Fruit fly (Drosophila melanogaster) whole organism, prepupa: Measurements from ENCODE around the gene CG4325.

ENCODE experiments used
- CG11294 ChIP-seq: fragments of 200-800 bp; sonication (Bioruptor generic); IDR thresholded peaks from 2 replicates; pipeline ENCODE4 v1.3.6; 2022; ENCODE audit warnings: missing biosample characterization, missing genetic modification characterization
- CG16779 ChIP-seq: fragments of 200-800 bp; sonication (Bioruptor generic); optimal IDR thresholded peaks from 3 replicates; lab custom pipeline; 2017; ENCODE audit warnings: missing biosample characterization, mild to moderate bottlenecking, missing genetic modification characterization
- CG7368 ChIP-seq: fragments of 200-800 bp; sonication (Bioruptor generic); optimal IDR thresholded peaks from 3 replicates; lab custom pipeline; 2016; ENCODE audit warnings: missing biosample characterization, missing genetic modification characterization
- CG8319 ChIP-seq: fragments of 200-800 bp; sonication (Bioruptor generic); optimal IDR thresholded peaks from 3 replicates; lab custom pipeline; 2016; ENCODE audit warnings: missing biosample characterization, missing genetic modification characterization
- Ets21C ChIP-seq: fragments of 200-800 bp; sonication (Bioruptor generic); optimal IDR thresholded peaks from 3 replicates; lab custom pipeline; 2016; ENCODE audit warnings: missing biosample characterization, missing genetic modification characterization
- dsx ChIP-seq: fragments of 200-800 bp; optimal IDR thresholded peaks from 3 replicates; lab custom pipeline; 2019; ENCODE audit warnings: missing biosample characterization, mild to moderate bottlenecking, missing genetic modification characterization, moderate library complexity; ENCODE audit not compliant: poor library complexity, severe bottlenecking
- spab ChIP-seq: fragments of 200-800 bp; sonication (Bioruptor generic); optimal IDR thresholded peaks from 2 replicates; lab custom pipeline; 2017; ENCODE audit warnings: missing biosample characterization, mild to moderate bottlenecking, missing genetic modification characterization, missing genetic modification reagents

DNA sequence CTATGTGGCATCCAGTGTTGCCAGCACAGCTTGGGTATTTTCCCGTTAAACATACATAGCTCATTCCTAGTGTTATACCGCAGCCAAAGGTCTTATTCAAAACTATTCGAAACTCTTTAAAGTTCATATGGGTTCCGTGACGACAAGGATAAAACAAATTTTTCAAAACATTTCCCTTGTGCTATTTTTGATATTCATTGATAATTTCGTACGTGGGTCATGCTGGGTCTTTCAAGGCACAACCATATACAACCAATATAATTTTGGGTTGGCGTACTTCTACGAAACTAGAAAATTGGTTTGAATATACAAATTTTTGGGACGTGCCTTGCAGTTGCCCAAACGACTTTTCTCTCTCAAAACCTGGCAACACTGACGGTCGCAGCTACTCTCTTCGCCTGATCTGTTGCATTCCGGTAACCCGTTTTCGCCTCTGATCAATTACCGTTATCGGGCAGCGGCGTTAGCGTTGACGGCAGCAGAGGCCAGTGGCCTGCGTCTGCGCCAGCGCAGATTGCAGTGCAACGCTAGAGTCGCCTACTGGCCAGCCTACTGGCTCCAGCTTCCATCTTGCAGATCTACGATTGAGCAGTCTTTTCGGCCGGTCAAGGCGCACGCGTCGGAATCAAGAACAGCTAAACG, 11.3 kb downstream of the CG4325 start:
- no peak for TF ChIP-seq CG11294 (GFP tag; lab: Robert Waterston, UW)
- no peak for TF ChIP-seq spab
- TF ChIP-seq CG8319 (GFP tag; lab: Kevin White, UChicago) = no peak
- TF ChIP-seq CG16779 (tag; lab: Kevin White, UChicago) = no peak
- no peak for TF ChIP-seq dsx
- no peak for TF ChIP-seq Ets21C (GFP tag; lab: Kevin White, UChicago)
- no peak for TF ChIP-seq CG7368 (GFP tag; lab: Kevin White, UChicago)
